Worm (Caenorhabditis elegans) whole organism, young adult: Measurements from ENCODE around the gene ZK1307.3.

ENCODE experiments used
- C06A6.2 ChIP-seq: fragments of 200-800 bp; sonication (Bioruptor generic); conservative IDR thresholded peaks from 2 replicates; pipeline ENCODE4 v1.3.6; 2022; ENCODE audit warnings: missing genetic modification characterization, missing compliant biosample characterization
- F22D6.2 ChIP-seq: sonication (generic microtip); optimal IDR thresholded peaks from 2 replicates; lab custom pipeline; 2016; ENCODE audit warnings: mild to moderate bottlenecking, missing genetic modification characterization, missing compliant biosample characterization
- F33H1.4 ChIP-seq: fragments of 200-800 bp; sonication (Bioruptor generic); IDR thresholded peaks from 2 replicates; pipeline ENCODE4 v1.3.6; 2022; ENCODE audit warnings: missing genetic modification reagents, missing genetic modification characterization, missing compliant biosample characterization
- F37B4.10 ChIP-seq: fragments of 200-800 bp; sonication (Bioruptor generic); IDR thresholded peaks from 2 replicates; pipeline ENCODE4 v1.3.6; 2022; ENCODE audit warnings: missing genetic modification characterization, missing compliant biosample characterization
- K11D2.4 ChIP-seq: fragments of 200-800 bp; sonication (Bioruptor generic); IDR thresholded peaks from 2 replicates; pipeline ENCODE4 v1.3.6; 2022; ENCODE audit warnings: missing genetic modification reagents, missing genetic modification characterization, missing compliant biosample characterization
- T26A5.8 ChIP-seq: sonication (generic microtip); optimal IDR thresholded peaks from 2 replicates; lab custom pipeline; 2016; ENCODE audit warnings: missing genetic modification characterization, missing compliant biosample characterization
- Y67H2A.10 ChIP-seq: fragments of 200-800 bp; sonication (Bioruptor generic); conservative IDR thresholded peaks from 2 replicates; pipeline ENCODE4 v1.3.6; 2022; ENCODE audit warnings: missing genetic modification reagents, missing genetic modification characterization, missing compliant biosample characterization
- ZK185.1 ChIP-seq: sonication (generic microtip); optimal IDR thresholded peaks from 2 replicates; lab custom pipeline; 2016; ENCODE audit warnings: mild to moderate bottlenecking, missing genetic modification characterization, missing compliant biosample characterization; ENCODE audit not compliant: poor library complexity, severe bottlenecking
- aptf-3 ChIP-seq: fragments of 200-800 bp; sonication (Bioruptor generic); IDR thresholded peaks from 2 replicates; pipeline ENCODE4 v1.3.6; 2022; ENCODE audit warnings: missing genetic modification characterization, missing compliant biosample characterization
- atf-7 ChIP-seq: sonication (generic microtip); optimal IDR thresholded peaks from 2 replicates; lab custom pipeline; 2017; ENCODE audit warnings: mild to moderate bottlenecking, missing genetic modification characterization, missing compliant biosample characterization
- attf-3 ChIP-seq: fragments of 200-800 bp; sonication (Bioruptor generic); conservative IDR thresholded peaks from 2 replicates; pipeline ENCODE4 v1.3.6; 2022; ENCODE audit warnings: missing genetic modification reagents, missing genetic modification characterization, missing compliant biosample characterization
- attf-5 ChIP-seq: fragments of 200-800 bp; sonication (Bioruptor generic); optimal IDR thresholded peaks from 2 replicates; lab custom pipeline; 2018; ENCODE audit warnings: mild to moderate bottlenecking, missing genetic modification characterization, missing compliant biosample characterization
- bed-2 ChIP-seq: fragments of 200-800 bp; sonication (Bioruptor generic); IDR thresholded peaks from 2 replicates; pipeline ENCODE4 v1.3.6; 2022; ENCODE audit warnings: missing genetic modification reagents, missing genetic modification characterization, missing compliant biosample characterization
- cebp-1 ChIP-seq, 2 experiments: fragments of 200-800 bp in 1 of 2; sonication (Bioruptor generic) in 1 of 2; sonication (generic microtip) in 1 of 2; IDR thresholded peaks in 1 of 2; optimal IDR thresholded peaks in 1 of 2; 2 replicates each; pipeline versions ENCODE4 v1.3.6 to Lab custom; 2017 to 2022; ENCODE audit warnings: missing compliant biosample characterization in 2 of 2, missing genetic modification characterization in 2 of 2, mild to moderate bottlenecking in 1 of 2, missing genetic modification reagents in 1 of 2, moderate library complexity in 1 of 2
- ceh-27 ChIP-seq: fragments of 200-800 bp; sonication (Bioruptor generic); optimal IDR thresholded peaks from 2 replicates; lab custom pipeline; 2018; ENCODE audit warnings: mild to moderate bottlenecking, missing genetic modification characterization, moderate library complexity, missing compliant biosample characterization
- ceh-40 ChIP-seq: fragments of 200-800 bp; sonication (Bioruptor generic); IDR thresholded peaks from 2 replicates; pipeline ENCODE4 v1.3.6; 2022; ENCODE audit warnings: missing genetic modification characterization, missing compliant biosample characterization
- ceh-79 ChIP-seq: sonication (generic microtip); optimal IDR thresholded peaks from 2 replicates; lab custom pipeline; 2017; ENCODE audit warnings: mild to moderate bottlenecking, missing genetic modification characterization, missing compliant biosample characterization
- chd-7 ChIP-seq: sonication (generic microtip); optimal IDR thresholded peaks from 2 replicates; lab custom pipeline; 2016; ENCODE audit warnings: mild to moderate bottlenecking, missing genetic modification characterization, moderate library complexity, missing compliant biosample characterization
- dox-1 ChIP-seq: fragments of 200-800 bp; sonication (Bioruptor generic); IDR thresholded peaks from 2 replicates; pipeline ENCODE4 v1.3.6; 2022; ENCODE audit warnings: missing genetic modification reagents, missing genetic modification characterization, missing compliant biosample characterization
- egl-44 ChIP-seq: fragments of 200-800 bp; sonication (Bioruptor generic); IDR thresholded peaks from 2 replicates; pipeline ENCODE4 v1.3.6; 2022; ENCODE audit warnings: missing genetic modification reagents, missing genetic modification characterization, missing compliant biosample characterization
- ekl-4 ChIP-seq: fragments of 200-800 bp; sonication (Bioruptor generic); IDR thresholded peaks from 2 replicates; pipeline ENCODE4 v1.3.6; 2022; ENCODE audit warnings: missing genetic modification reagents, missing genetic modification characterization, missing compliant biosample characterization
- ets-4 ChIP-seq: fragments of 200-800 bp; sonication (Bioruptor generic); optimal IDR thresholded peaks from 2 replicates; lab custom pipeline; 2018; ENCODE audit warnings: mild to moderate bottlenecking, missing genetic modification characterization, missing compliant biosample characterization
- gei-17 ChIP-seq: fragments of 200-800 bp; sonication (Bioruptor generic); optimal IDR thresholded peaks from 2 replicates; lab custom pipeline; 2018; ENCODE audit warnings: mild to moderate bottlenecking, missing genetic modification characterization, missing compliant biosample characterization
- hmg-1.2 ChIP-seq: fragments of 200-800 bp; sonication (Bioruptor generic); IDR thresholded peaks from 2 replicates; pipeline ENCODE4 v1.3.6; 2022; ENCODE audit warnings: missing genetic modification reagents, missing genetic modification characterization, missing compliant biosample characterization
- hrde-1 ChIP-seq: sonication (generic microtip); optimal IDR thresholded peaks from 2 replicates; lab custom pipeline; 2016; ENCODE audit warnings: missing genetic modification characterization, mild to moderate bottlenecking, missing compliant biosample characterization, moderate library complexity, missing genotype, missing genetic modification reagents, borderline replicate concordance
- let-526 ChIP-seq: fragments of 200-800 bp; sonication (Bioruptor generic); IDR thresholded peaks from 2 replicates; pipeline ENCODE4 v1.3.6; 2022; ENCODE audit warnings: missing genetic modification reagents, missing genetic modification characterization, missing compliant biosample characterization
- lin-26 ChIP-seq: fragments of 200-800 bp; sonication (Bioruptor generic); IDR thresholded peaks from 2 replicates; pipeline ENCODE4 v1.3.6; 2022; ENCODE audit warnings: missing genetic modification reagents, missing genetic modification characterization, missing compliant biosample characterization
- lin-35 ChIP-seq, 3 experiments: fragments of 150-350 bp in 2 of 3; sonication (generic microtip) in 1 of 3; optimal IDR thresholded peaks; 2 replicates each; lab custom pipeline; 2014 to 2018; ENCODE audit warnings: missing biosample characterization in 3 of 3, missing genetic modification characterization in 3 of 3, missing genetic modification reagents in 3 of 3
- lin-40 ChIP-seq: sonication (generic microtip); optimal IDR thresholded peaks from 2 replicates; lab custom pipeline; 2016; ENCODE audit warnings: missing genetic modification characterization, mild to moderate bottlenecking, missing compliant biosample characterization, missing genotype, missing genetic modification reagents
- lin-54 ChIP-seq: fragments of 200-800 bp; sonication (Bioruptor generic); optimal IDR thresholded peaks from 2 replicates; lab custom pipeline; 2018; ENCODE audit warnings: mild to moderate bottlenecking, missing genetic modification characterization, missing compliant biosample characterization
- lir-1 ChIP-seq: fragments of 200-800 bp; sonication (Bioruptor generic); conservative IDR thresholded peaks from 2 replicates; pipeline ENCODE4 v1.3.6; 2022; ENCODE audit warnings: missing genetic modification reagents, missing genetic modification characterization, missing compliant biosample characterization
- madf-10 ChIP-seq: sonication (generic microtip); optimal IDR thresholded peaks from 2 replicates; lab custom pipeline; 2016; ENCODE audit warnings: mild to moderate bottlenecking, missing genetic modification characterization, missing compliant biosample characterization
- madf-6 ChIP-seq: fragments of 200-800 bp; sonication (Bioruptor generic); IDR thresholded peaks from 2 replicates; pipeline ENCODE4 v1.3.6; 2022; ENCODE audit warnings: missing genetic modification reagents, missing genetic modification characterization, missing compliant biosample characterization
- mcd-1 ChIP-seq: fragments of 200-800 bp; sonication (Bioruptor generic); IDR thresholded peaks from 2 replicates; pipeline ENCODE4 v1.3.6; 2022; ENCODE audit warnings: missing genetic modification reagents, missing genetic modification characterization, missing compliant biosample characterization
- mel-28 ChIP-seq: sonication (generic microtip); optimal IDR thresholded peaks from 2 replicates; lab custom pipeline; 2016; ENCODE audit warnings: borderline replicate concordance, mild to moderate bottlenecking, missing genetic modification characterization, missing compliant biosample characterization
- nfyb-1 ChIP-seq: fragments of 200-800 bp; sonication (Bioruptor generic); IDR thresholded peaks from 2 replicates; pipeline ENCODE4 v1.3.6; 2022; ENCODE audit warnings: missing genetic modification reagents, missing genetic modification characterization, missing compliant biosample characterization
- nhr-80 ChIP-seq: sonication (generic microtip); optimal IDR thresholded peaks from 2 replicates; lab custom pipeline; 2016; ENCODE audit warnings: missing genetic modification characterization, missing compliant biosample characterization
- pbrm-1 ChIP-seq: fragments of 200-800 bp; sonication (Bioruptor generic); IDR thresholded peaks from 2 replicates; pipeline ENCODE4 v1.3.6; 2022; ENCODE audit warnings: missing genetic modification reagents, missing genetic modification characterization, missing compliant biosample characterization
- pha-4 ChIP-seq: fragments of 150-350 bp; sonication (generic microtip); optimal IDR thresholded peaks from 2 replicates; lab custom pipeline; 2014; ENCODE audit warnings: missing biosample characterization, missing genetic modification reagents, missing genetic modification characterization
- rpc-1 ChIP-seq, 2 experiments: fragments of 150-350 bp in 1 of 2; sonication (generic microtip) in 1 of 2; optimal IDR thresholded peaks; 2 replicates each; lab custom pipeline; 2014 to 2018; ENCODE audit warnings: missing biosample characterization in 1 of 2, missing genetic modification characterization in 1 of 2, missing genetic modification reagents in 1 of 2, missing genotype in 1 of 2
- snpc-1.3 ChIP-seq: sonication (generic microtip); optimal IDR thresholded peaks from 2 replicates; lab custom pipeline; 2017; ENCODE audit warnings: missing genetic modification characterization, mild to moderate bottlenecking, missing compliant biosample characterization, antibody characterized with exemption, moderate library complexity, missing genotype, missing genetic modification reagents; ENCODE audit not compliant: insufficient read depth
- somi-1 ChIP-seq: fragments of 200-800 bp; sonication (Bioruptor generic); optimal IDR thresholded peaks from 2 replicates; lab custom pipeline; 2018; ENCODE audit warnings: mild to moderate bottlenecking, missing genetic modification characterization, missing compliant biosample characterization
- unc-62 ChIP-seq: fragments of 150-350 bp; optimal IDR thresholded peaks from 2 replicates; lab custom pipeline; 2014; ENCODE audit warnings: missing biosample characterization, missing genetic modification reagents, missing genetic modification characterization
- ztf-18 ChIP-seq: sonication (generic microtip); optimal IDR thresholded peaks from 2 replicates; lab custom pipeline; 2016; ENCODE audit warnings: missing genotype, mild to moderate bottlenecking, missing genetic modification characterization, missing compliant biosample characterization
- ztf-22 ChIP-seq: fragments of 200-800 bp; sonication (Bioruptor generic); optimal IDR thresholded peaks from 2 replicates; lab custom pipeline; 2018; ENCODE audit warnings: mild to moderate bottlenecking, missing genetic modification characterization, moderate library complexity, missing compliant biosample characterization
- ztf-25 ChIP-seq: fragments of 200-800 bp; sonication (Bioruptor generic); IDR thresholded peaks from 2 replicates; pipeline ENCODE4 v1.3.6; 2022; ENCODE audit warnings: missing genetic modification reagents, missing genetic modification characterization, missing compliant biosample characterization
- ztf-26 ChIP-seq: sonication (generic microtip); optimal IDR thresholded peaks from 2 replicates; lab custom pipeline; 2017; ENCODE audit warnings: missing genetic modification characterization, missing compliant biosample characterization

ZK1307.3 gene

DNA sequence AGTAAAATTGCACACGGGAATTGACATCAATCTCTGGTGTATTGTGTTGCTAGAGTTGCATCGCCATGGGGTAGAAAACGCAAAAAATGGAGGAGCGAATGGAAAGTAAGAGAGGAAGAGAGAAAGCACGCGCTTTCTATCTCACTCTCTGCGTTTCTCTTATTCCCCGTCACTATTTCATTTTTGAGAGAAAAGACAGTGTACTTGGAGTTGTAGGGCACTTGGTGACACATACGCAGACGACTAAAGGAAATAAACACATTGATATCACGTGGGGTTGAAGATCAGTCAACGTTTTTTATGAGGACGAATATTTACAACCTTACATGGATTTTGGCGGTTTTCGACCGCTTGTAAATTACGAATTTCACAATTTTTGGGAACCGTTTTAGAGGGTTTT, 49.4 kb downstream of the ZK1307.3 start:
- peak; percentile 54 for TF ChIP-seq ets-4 (GFP tag; lab: Kevin White, UChicago)
- TF ChIP-seq lin-26: peak; percentile 21; the same call in 1 of the 2 replicates
- TF ChIP-seq lin-40: peak; percentile 94
- peak; percentile 93 for TF ChIP-seq let-526
- TF ChIP-seq rpc-1 (optimal IDR thresholded peaks at IDR 0.05; lab: Kevin White, UChicago): no peak
- TF ChIP-seq rpc-1 (tag; optimal IDR thresholded peaks at IDR 0.05; lab: Kevin White, UChicago): no peak
- no peak for TF ChIP-seq ztf-25 (GFP tag; lab: Robert Waterston, UW)
- peak; percentile 61; the same call in 1 of the 2 replicates for TF ChIP-seq C06A6.2 (GFP tag; lab: Robert Waterston, UW)
- no peak for TF ChIP-seq ceh-79 (tag; lab: Kevin White, UChicago)
- TF ChIP-seq hmg-1.2 (GFP tag; lab: Robert Waterston, UW): peak; percentile 83
- peak; percentile 54 for TF ChIP-seq gei-17
- peak; percentile 87 for TF ChIP-seq madf-10 (tag; lab: Kevin White, UChicago)
- peak; percentile 57; the same call in 1 of the 2 replicates for TF ChIP-seq ekl-4 (GFP tag; lab: Robert Waterston, UW)
- TF ChIP-seq lin-54 (GFP tag; lab: Kevin White, UChicago): peak; percentile 69
- TF ChIP-seq nhr-80 (tag; lab: Kevin White, UChicago): peak; percentile 97
- TF ChIP-seq mcd-1 (GFP tag; lab: Robert Waterston, UW): peak; percentile 60
- TF ChIP-seq cebp-1 (GFP tag; IDR thresholded peaks at IDR 0.05; lab: Robert Waterston, UW): peak; percentile 55; the same call in 1 of the 2 replicates
- peak; percentile 90 for TF ChIP-seq cebp-1 (tag; optimal IDR thresholded peaks at IDR 0.05; lab: Kevin White, UChicago)
- peak; percentile 90 for TF ChIP-seq K11D2.4 (GFP tag; lab: Robert Waterston, UW)
- TF ChIP-seq snpc-1.3: peak; percentile 12
- TF ChIP-seq Y67H2A.10 (GFP tag; lab: Robert Waterston, UW): no peak
- TF ChIP-seq lir-1 (GFP tag; lab: Robert Waterston, UW): peak; percentile 86
- TF ChIP-seq atf-7 (tag; lab: Kevin White, UChicago): peak; percentile 89
- peak; percentile 85 for TF ChIP-seq nfyb-1
- peak; percentile 66 for TF ChIP-seq pbrm-1 (GFP tag; lab: Robert Waterston, UW)
- TF ChIP-seq attf-3 (GFP tag; lab: Robert Waterston, UW): peak; percentile 47; the same call in 1 of the 2 replicates
- no peak for TF ChIP-seq ceh-40 (GFP tag; lab: Robert Waterston, UW)
- TF ChIP-seq aptf-3 (GFP tag; lab: Robert Waterston, UW): no peak
- TF ChIP-seq somi-1: peak; percentile 96
- TF ChIP-seq chd-7 (tag; lab: Kevin White, UChicago): peak; percentile 92
- no peak for TF ChIP-seq F37B4.10 (GFP tag; lab: Robert Waterston, UW)
- TF ChIP-seq F33H1.4 (GFP tag; lab: Robert Waterston, UW): peak; percentile 20; the same call in 1 of the 2 replicates
- peak; percentile 59 for TF ChIP-seq ZK185.1
- TF ChIP-seq attf-5 (GFP tag; lab: Kevin White, UChicago): peak; percentile 91
- peak; percentile 84 for TF ChIP-seq dox-1 (GFP tag; lab: Robert Waterston, UW)
- TF ChIP-seq ztf-26: peak; percentile 80
- TF ChIP-seq hrde-1: no peak
- TF ChIP-seq T26A5.8 (tag; lab: Kevin White, UChicago): no peak
- peak; percentile 90 for TF ChIP-seq ztf-22
- peak; percentile 58 for TF ChIP-seq pha-4
- peak in 1 of 3 experiments; percentile 63 for TF ChIP-seq lin-35 (GFP tag; optimal IDR thresholded peaks at IDR 0.05; lab: Kevin White, UChicago)
- peak; percentile 41 for TF ChIP-seq ztf-18
- TF ChIP-seq ceh-27 (GFP tag; lab: Kevin White, UChicago): peak; percentile 93
- no peak for TF ChIP-seq bed-2
- no peak for TF ChIP-seq mel-28
- TF ChIP-seq egl-44: peak; percentile 76; the same call in 1 of the 2 replicates
- peak; percentile 85 for TF ChIP-seq F22D6.2 (tag; lab: Kevin White, UChicago)
- peak; percentile 59 for TF ChIP-seq unc-62 (GFP tag; lab: Kevin White, UChicago)
- no peak for TF ChIP-seq madf-6 (GFP tag; lab: Robert Waterston, UW)
